Worm (Caenorhabditis elegans): ENCODE results near the gene ttr-31.

The ttr-31 gene

ce11 chrX:11031047-11031695 lies 22.3 kb upstream of the ttr-31 start (continued):
- peak; percentile 90 for TF ChIP-seq nhr-21 (tag; optimal IDR thresholded peaks at IDR 0.05)
- peak; percentile 30 for TF ChIP-seq lin-39 (tag; optimal IDR thresholded peaks at IDR 0.05)
- TF ChIP-seq alr-1 (tag; optimal IDR thresholded peaks at IDR 0.05): no peak
- peak; percentile 31 for TF ChIP-seq lin-11 (tag; optimal IDR thresholded peaks at IDR 0.05)
- peak; percentile 86 to 92 for TF ChIP-seq mdl-1 (tag; optimal IDR thresholded peaks at IDR 0.05)
- no peak for TF ChIP-seq elt-1 (tag; optimal IDR thresholded peaks at IDR 0.05)
- TF ChIP-seq gmeb-1 (tag; optimal IDR thresholded peaks at IDR 0.05): peak; percentile 66
- peak; percentile 92 for TF ChIP-seq nhr-129 (tag; optimal IDR thresholded peaks at IDR 0.05)
- TF ChIP-seq lsy-2 (tag; optimal IDR thresholded peaks at IDR 0.05): peak; percentile 67 to 82
- TF ChIP-seq nhr-77 (tag; optimal IDR thresholded peaks at IDR 0.05): peak; percentile 13
- TF ChIP-seq dmd-4 (tag; optimal IDR thresholded peaks at IDR 0.05): no peak

- no peak for TF ChIP-seq nhr-11 (tag; optimal IDR thresholded peaks at IDR 0.05)
- TF ChIP-seq elt-1 (tag; optimal IDR thresholded peaks at IDR 0.05): no peak
- no peak for TF ChIP-seq mdl-1 (tag; optimal IDR thresholded peaks at IDR 0.05)
- no peak for TF ChIP-seq sma-9 (GFP tag; optimal IDR thresholded peaks at IDR 0.05)
- no peak for TF ChIP-seq sma-9 (tag; optimal IDR thresholded peaks at IDR 0.05)
- TF ChIP-seq skn-1 (tag; optimal IDR thresholded peaks at IDR 0.05): no peak
- TF ChIP-seq zag-1 (tag; optimal IDR thresholded peaks at IDR 0.05): no peak
- TF ChIP-seq mbf-1 (tag; optimal IDR thresholded peaks at IDR 0.05): no peak
- no peak for TF ChIP-seq R02D3.7 (tag; optimal IDR thresholded peaks at IDR 0.05)
- no peak for TF ChIP-seq nhr-6 (tag; optimal IDR thresholded peaks at IDR 0.05)
- TF ChIP-seq nhr-237 (tag; optimal IDR thresholded peaks at IDR 0.05): no peak
- no peak for TF ChIP-seq nhr-25 (tag; optimal IDR thresholded peaks at IDR 0.05)
- no peak for TF ChIP-seq ceh-16 (tag; optimal IDR thresholded peaks at IDR 0.05)
- TF ChIP-seq nhr-129 (tag; optimal IDR thresholded peaks at IDR 0.05): no peak
- no peak for TF ChIP-seq blmp-1 (tag; optimal IDR thresholded peaks at IDR 0.05; ENCODE audit: insufficient read depth)
Measured at ce11 chrX:11028617-11029016, 19.8 kb upstream of the ttr-31 start, which contains the start of gene ldb-1. TSS of gene ldb-1 (plus strand) at chrX:11028917.

ce11 chrX:11016100-11016499 lies 7.2 kb upstream of the ttr-31 start, which contains the start of gene egl-15:
TSS of gene egl-15 (plus strand) at chrX:11016400.
- TF ChIP-seq peb-1 (tag; optimal IDR thresholded peaks at IDR 0.05) (no peak), mab-5 (tag; optimal IDR thresholded peaks at IDR 0.05) (no peak), ceh-16 (tag; optimal IDR thresholded peaks at IDR 0.05) (no peak)

ce11 chrX:11014394-11015280 lies 5.8 kb upstream of the ttr-31 start:
- TF ChIP-seq ceh-82 (tag; optimal IDR thresholded peaks at IDR 0.05) (no peak), mbf-1 (tag; optimal IDR thresholded peaks at IDR 0.05) (no peak), ztf-1 (GFP tag; conservative IDR thresholded peaks at IDR 0.05) (no peak), sma-9 (GFP tag; optimal IDR thresholded peaks at IDR 0.05) (no peak), sma-9 (tag; optimal IDR thresholded peaks at IDR 0.05) (no peak), C34F6.9 (tag; optimal IDR thresholded peaks at IDR 0.05) (no peak), snpc-4 (tag; optimal IDR thresholded peaks at IDR 0.05) (no peak), lin-11 (tag; optimal IDR thresholded peaks at IDR 0.05) (no peak), elt-1 (tag; optimal IDR thresholded peaks at IDR 0.05) (no peak), gmeb-1 (tag; optimal IDR thresholded peaks at IDR 0.05) (peak; percentile 29), skn-1 (tag; optimal IDR thresholded peaks at IDR 0.05) (no peak), ZK546.5 (tag; optimal IDR thresholded peaks at IDR 0.05) (no peak), lin-39 (tag; optimal IDR thresholded peaks at IDR 0.05) (no peak), unc-39 (tag; optimal IDR thresholded peaks at IDR 0.05) (no peak), nhr-11 (tag; optimal IDR thresholded peaks at IDR 0.05) (no peak), mdl-1 (tag; optimal IDR thresholded peaks at IDR 0.05) (no peak), fos-1 (tag; optimal IDR thresholded peaks at IDR 0.05) (no peak), nhr-12 (tag; optimal IDR thresholded peaks at IDR 0.05) (no peak), mab-5 (tag; optimal IDR thresholded peaks at IDR 0.05) (no peak), nhr-129 (tag; optimal IDR thresholded peaks at IDR 0.05) (peak; percentile 0), dmd-4 (tag; optimal IDR thresholded peaks at IDR 0.05) (no peak), sma-3 (GFP tag; optimal IDR thresholded peaks at IDR 0.05) (peak; percentile 20), peb-1 (tag; optimal IDR thresholded peaks at IDR 0.05) (no peak), nhr-77 (tag; optimal IDR thresholded peaks at IDR 0.05) (no peak), nhr-21 (tag; optimal IDR thresholded peaks at IDR 0.05) (peak; percentile 4), F13H6.1 (tag; optimal IDR thresholded peaks at IDR 0.05) (no peak), ztf-11 (tag; optimal IDR thresholded peaks at IDR 0.05) (no peak), ztf-4 (tag; optimal IDR thresholded peaks at IDR 0.05) (no peak), egl-27 (tag; optimal IDR thresholded peaks at IDR 0.05) (peak; percentile 35), alr-1 (tag; optimal IDR thresholded peaks at IDR 0.05) (no peak), nhr-10 (tag; optimal IDR thresholded peaks at IDR 0.05) (no peak), nhr-237 (tag; optimal IDR thresholded peaks at IDR 0.05) (no peak), Y55F3AM.14 (GFP tag; optimal IDR thresholded peaks at IDR 0.05) (no peak), unc-62 (GFP tag; optimal IDR thresholded peaks at IDR 0.05) (peak; percentile 1), zag-1 (tag; optimal IDR thresholded peaks at IDR 0.05) (no peak), lin-13 (GFP tag; optimal IDR thresholded peaks at IDR 0.05) (no peak), elt-3 (tag; optimal IDR thresholded peaks at IDR 0.05) (no peak)
